Fruit fly (Drosophila melanogaster) whole organism, embryonic: ENCODE measurements around the gene CG32147.

Experiments
- CG10209 ChIP-seq: fragments of 200-800 bp; sonication (Bioruptor generic); optimal IDR thresholded peaks from 3 replicates; lab custom pipeline; 2017; ENCODE audit warnings: missing biosample characterization, mild to moderate bottlenecking, missing genetic modification characterization, missing genetic modification reagents
- CG10274 ChIP-seq: fragments of 200-800 bp; sonication (Bioruptor generic); optimal IDR thresholded peaks from 3 replicates; lab custom pipeline; 2017; ENCODE audit warnings: missing biosample characterization, mild to moderate bottlenecking, missing genetic modification characterization
- CG10462 ChIP-seq: fragments of 200-800 bp; sonication (Bioruptor generic); optimal IDR thresholded peaks from 2 replicates; lab custom pipeline; 2016; ENCODE audit warnings: missing biosample characterization, missing genetic modification characterization
- CG12071 ChIP-seq: fragments of 200-800 bp; sonication (Bioruptor generic); optimal IDR thresholded peaks from 3 replicates; lab custom pipeline; 2018; ENCODE audit warnings: missing biosample characterization, mild to moderate bottlenecking, missing genetic modification characterization
- CG12104 ChIP-seq: fragments of 200-800 bp; sonication (Bioruptor generic); optimal IDR thresholded peaks from 3 replicates; lab custom pipeline; 2016; ENCODE audit warnings: missing biosample characterization, missing genetic modification characterization
- CG1233 ChIP-seq: fragments of 200-800 bp; sonication (Bioruptor generic); optimal IDR thresholded peaks from 4 replicates; lab custom pipeline; 2018; ENCODE audit warnings: missing biosample characterization, mild to moderate bottlenecking, missing genetic modification characterization
- CG14860 ChIP-seq: fragments of 200-800 bp; sonication (Bioruptor generic); IDR thresholded peaks from 3 replicates; pipeline ENCODE4 v1.3.6; 2022; ENCODE audit warnings: missing biosample characterization, missing genetic modification characterization; ENCODE audit not compliant: partially characterized antibody
- CG15011 ChIP-seq: fragments of 200-800 bp; sonication (Bioruptor generic); optimal IDR thresholded peaks from 3 replicates; lab custom pipeline; 2018; ENCODE audit warnings: missing biosample characterization, mild to moderate bottlenecking, missing genetic modification characterization
- CG15479 ChIP-seq: fragments of 200-800 bp; sonication (Bioruptor generic); optimal IDR thresholded peaks from 3 replicates; lab custom pipeline; 2019; ENCODE audit warnings: missing biosample characterization, mild to moderate bottlenecking, missing genetic modification characterization, moderate library complexity
- CG17568 ChIP-seq: fragments of 200-800 bp; sonication (Bioruptor generic); optimal IDR thresholded peaks from 2 replicates; lab custom pipeline; 2018; ENCODE audit warnings: missing biosample characterization, mild to moderate bottlenecking, missing genetic modification characterization, moderate library complexity
- CG31388 ChIP-seq: fragments of 200-800 bp; sonication (Bioruptor generic); optimal IDR thresholded peaks from 2 replicates; lab custom pipeline; 2016; ENCODE audit warnings: missing biosample characterization, missing genetic modification characterization
- CG3163 ChIP-seq: fragments of 200-800 bp; sonication (Bioruptor generic); optimal IDR thresholded peaks from 3 replicates; lab custom pipeline; 2016; ENCODE audit warnings: missing biosample characterization, missing genetic modification characterization
- CG32532 ChIP-seq: fragments of 200-800 bp; sonication (Bioruptor generic); IDR thresholded peaks from 2 replicates; pipeline ENCODE4 v1.3.6; 2022; ENCODE audit warnings: missing biosample characterization, missing genetic modification characterization
- CG33557 ChIP-seq: fragments of 200-800 bp; sonication (Bioruptor generic); optimal IDR thresholded peaks from 2 replicates; lab custom pipeline; 2019; ENCODE audit warnings: missing biosample characterization, mild to moderate bottlenecking, missing genetic modification characterization, moderate library complexity
- CG4282 ChIP-seq: fragments of 200-800 bp; sonication (Bioruptor generic); optimal IDR thresholded peaks from 2 replicates; lab custom pipeline; 2016; ENCODE audit warnings: missing biosample characterization, missing genetic modification characterization
- CG6813 ChIP-seq: fragments of 200-800 bp; sonication (Bioruptor generic); optimal IDR thresholded peaks from 2 replicates; lab custom pipeline; 2017; ENCODE audit warnings: missing biosample characterization, missing genetic modification characterization, mild to moderate bottlenecking, moderate library complexity, missing genetic modification reagents
- CG7556 ChIP-seq: fragments of 200-800 bp; sonication (Bioruptor generic); optimal IDR thresholded peaks from 2 replicates; lab custom pipeline; 2017; ENCODE audit warnings: missing biosample characterization, mild to moderate bottlenecking, missing genetic modification characterization
- CG8089 ChIP-seq: fragments of 200-800 bp; sonication (Bioruptor generic); optimal IDR thresholded peaks from 3 replicates; lab custom pipeline; 2016; ENCODE audit warnings: missing biosample characterization, missing genetic modification characterization
- CG9817 ChIP-seq: fragments of 200-800 bp; sonication (Bioruptor generic); optimal IDR thresholded peaks from 2 replicates; lab custom pipeline; 2018; ENCODE audit warnings: missing biosample characterization, mild to moderate bottlenecking, missing genetic modification characterization, moderate library complexity
- Dek ChIP-seq: fragments of 200-800 bp; sonication (Bioruptor generic); optimal IDR thresholded peaks from 3 replicates; lab custom pipeline; 2019; ENCODE audit warnings: missing biosample characterization, mild to moderate bottlenecking, missing genetic modification characterization, moderate library complexity
- Dip2 ChIP-seq: fragments of 200-800 bp; sonication (Bioruptor generic); IDR thresholded peaks from 2 replicates; pipeline ENCODE4 v1.3.6; 2022; ENCODE audit warnings: missing biosample characterization, missing genetic modification characterization
- Dll ChIP-seq: fragments of 200-800 bp; sonication (Bioruptor generic); IDR thresholded peaks from 4 replicates; pipeline ENCODE4 v1.3.6; 2022; ENCODE audit warnings: missing biosample characterization, missing genetic modification characterization; ENCODE audit not compliant: partially characterized antibody
- Drgx ChIP-seq: fragments of 200-800 bp; sonication (Bioruptor generic); IDR thresholded peaks from 2 replicates; pipeline ENCODE4 v1.3.6; 2022; ENCODE audit warnings: missing biosample characterization, missing genetic modification characterization
- Gsc ChIP-seq: fragments of 200-800 bp; sonication (Bioruptor generic); IDR thresholded peaks from 2 replicates; pipeline ENCODE4 v1.3.6; 2022; ENCODE audit warnings: missing biosample characterization, missing genetic modification characterization
- Hmr ChIP-seq: fragments of 200-800 bp; sonication (Bioruptor generic); optimal IDR thresholded peaks from 3 replicates; lab custom pipeline; 2017; ENCODE audit warnings: mild to moderate bottlenecking, missing biosample characterization, missing genetic modification reagents, missing genetic modification characterization
- Hmx ChIP-seq: fragments of 200-800 bp; sonication (Bioruptor generic); optimal IDR thresholded peaks from 2 replicates; lab custom pipeline; 2016; ENCODE audit warnings: missing biosample characterization, missing genetic modification characterization
- Hr3 ChIP-seq: fragments of 200-800 bp; sonication (Bioruptor generic); optimal IDR thresholded peaks from 3 replicates; lab custom pipeline; 2016; ENCODE audit warnings: missing biosample characterization, missing genetic modification characterization
- Hr51 ChIP-seq, 2 experiments: fragments of 200-800 bp; sonication (Bioruptor generic); optimal IDR thresholded peaks; 2 replicates in 1 of 2; 3 replicates in 1 of 2; lab custom pipeline; 2016 to 2018; ENCODE audit warnings: missing biosample characterization in 2 of 2, missing genetic modification characterization in 2 of 2, mild to moderate bottlenecking in 1 of 2, moderate library complexity in 1 of 2
- Mrtf ChIP-seq: fragments of 200-800 bp; sonication (Bioruptor generic); IDR thresholded peaks from 3 replicates; pipeline ENCODE4 v1.3.6; 2022; ENCODE audit warnings: missing biosample characterization, missing genetic modification characterization
- Usf ChIP-seq: fragments of 200-800 bp; sonication (Bioruptor generic); optimal IDR thresholded peaks from 2 replicates; lab custom pipeline; 2017; ENCODE audit warnings: missing genotype, missing biosample characterization, missing genetic modification characterization
- chif ChIP-seq, 2 experiments: fragments of 200-800 bp; sonication (Bioruptor generic); optimal IDR thresholded peaks; 3 replicates each; lab custom pipeline; 2016; ENCODE audit warnings: missing biosample characterization in 2 of 2, missing genetic modification characterization in 2 of 2
- dmrt11E ChIP-seq: fragments of 200-800 bp; sonication (Bioruptor generic); optimal IDR thresholded peaks from 3 replicates; lab custom pipeline; 2018; ENCODE audit warnings: missing biosample characterization, mild to moderate bottlenecking, missing genetic modification characterization, moderate library complexity
- fd96Cb ChIP-seq: fragments of 200-800 bp; sonication (Bioruptor generic); optimal IDR thresholded peaks from 2 replicates; lab custom pipeline; 2018; ENCODE audit warnings: missing biosample characterization, mild to moderate bottlenecking, missing genetic modification characterization, moderate library complexity
- fru ChIP-seq: fragments of >200 bp; optimal IDR thresholded peaks from 2 replicates; lab custom pipeline; 2017
- gcm2 ChIP-seq: fragments of 200-800 bp; sonication (Bioruptor generic); optimal IDR thresholded peaks from 2 replicates; lab custom pipeline; 2016; ENCODE audit warnings: missing biosample characterization, missing genetic modification characterization
- ham ChIP-seq: fragments of 200-800 bp; sonication (Bioruptor generic); IDR thresholded peaks from 2 replicates; pipeline ENCODE4 v1.3.6; 2022; ENCODE audit warnings: missing biosample characterization, missing genetic modification characterization
- inv ChIP-seq: fragments of 200-800 bp; sonication (Bioruptor generic); IDR thresholded peaks from 2 replicates; pipeline ENCODE4 v1.3.6; 2022; ENCODE audit warnings: missing biosample characterization, missing genetic modification characterization; ENCODE audit not compliant: partially characterized antibody
- jing ChIP-seq: fragments of 200-800 bp; sonication (Bioruptor generic); optimal IDR thresholded peaks from 2 replicates; lab custom pipeline; 2018; ENCODE audit warnings: missing biosample characterization, mild to moderate bottlenecking, missing genetic modification characterization
- jumu ChIP-seq: fragments of 200-800 bp; sonication (Bioruptor generic); optimal IDR thresholded peaks from 3 replicates; lab custom pipeline; 2016; ENCODE audit warnings: missing biosample characterization, missing genetic modification characterization
- nmo ChIP-seq: fragments of 200-800 bp; sonication (Bioruptor generic); optimal IDR thresholded peaks from 2 replicates; lab custom pipeline; 2018; ENCODE audit warnings: missing biosample characterization, mild to moderate bottlenecking, missing genetic modification characterization, moderate library complexity
- pan ChIP-seq, 4 experiments: fragments of >200 bp in 3 of 4; fragments of 200-800 bp in 1 of 4; sonication (Bioruptor generic) in 1 of 4; optimal IDR thresholded peaks in 3 of 4; IDR thresholded peaks in 1 of 4; 2 replicates each; pipeline versions ENCODE4 v1.3.6 to Lab custom; 2017 to 2022; ENCODE audit warnings: missing biosample characterization in 2 of 4, missing genetic modification characterization in 2 of 4, mixed read lengths in 1 of 4
- phol ChIP-seq: fragments of 200-800 bp; sonication (Bioruptor generic); optimal IDR thresholded peaks from 3 replicates; lab custom pipeline; 2018; ENCODE audit warnings: missing biosample characterization, mild to moderate bottlenecking, missing genetic modification characterization, moderate library complexity
- prd ChIP-seq, 3 experiments: fragments of >200 bp in 2 of 3; fragments of 200-800 bp in 1 of 3; sonication (Bioruptor generic) in 1 of 3; optimal IDR thresholded peaks in 2 of 3; IDR thresholded peaks in 1 of 3; 2 replicates in 2 of 3; 3 replicates in 1 of 3; pipeline versions ENCODE4 v1.3.6 to Lab custom; 2017 to 2022; ENCODE audit warnings: missing biosample characterization in 1 of 3, missing genetic modification characterization in 1 of 3
- rib ChIP-seq: fragments of 200-800 bp; sonication (Bioruptor generic); IDR thresholded peaks from 2 replicates; pipeline ENCODE4 v1.3.6; 2022; ENCODE audit warnings: missing biosample characterization, missing genetic modification characterization
- ro ChIP-seq: fragments of 200-800 bp; sonication (Bioruptor generic); IDR thresholded peaks from 2 replicates; pipeline ENCODE4 v1.3.6; 2022; ENCODE audit warnings: missing biosample characterization, missing genetic modification characterization
- sc ChIP-seq, 3 experiments: fragments of >200 bp in 2 of 3; fragments of 200-800 bp in 1 of 3; sonication (Bioruptor generic) in 1 of 3; optimal IDR thresholded peaks; 2 replicates in 2 of 3; 3 replicates in 1 of 3; lab custom pipeline; 2017; ENCODE audit warnings: mild to moderate bottlenecking in 1 of 3, missing biosample characterization in 1 of 3, missing genetic modification characterization in 1 of 3, missing genetic modification reagents in 1 of 3
- so ChIP-seq: fragments of 200-800 bp; sonication (Bioruptor generic); IDR thresholded peaks from 3 replicates; pipeline ENCODE4 v1.3.6; 2022; ENCODE audit warnings: missing biosample characterization, missing genetic modification characterization
- sr ChIP-seq: fragments of 200-800 bp; sonication (Bioruptor generic); IDR thresholded peaks from 3 replicates; pipeline ENCODE4 v1.3.6; 2022; ENCODE audit warnings: missing biosample characterization, missing genetic modification characterization
- toy ChIP-seq: fragments of 200-800 bp; sonication (Bioruptor generic); IDR thresholded peaks from 2 replicates; pipeline ENCODE4 v1.3.6; 2022; ENCODE audit warnings: missing biosample characterization, missing genetic modification characterization
- trh ChIP-seq: fragments of 200-800 bp; sonication (Bioruptor generic); optimal IDR thresholded peaks from 2 replicates; lab custom pipeline; 2016; ENCODE audit warnings: missing biosample characterization, missing genetic modification characterization

The CG32147 gene

DNA sequence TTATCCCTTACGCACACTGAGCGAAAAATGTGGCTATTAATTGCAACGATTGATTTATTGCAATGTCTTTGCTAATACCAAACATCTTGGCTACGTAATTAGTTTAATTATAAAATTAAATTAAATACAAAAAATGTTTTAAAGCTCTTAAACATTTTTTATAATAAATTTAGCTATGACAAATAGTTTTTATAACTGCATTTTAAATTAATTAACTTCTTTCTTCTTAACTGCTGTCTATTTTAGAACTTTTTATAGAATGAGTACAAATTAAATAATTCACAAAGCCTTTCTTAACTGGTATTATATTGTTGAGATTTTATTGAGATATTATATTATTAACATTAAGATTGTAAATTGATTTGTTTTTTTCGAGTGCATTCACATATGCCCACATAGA, 31.0 kb upstream of the CG32147 start (continued):
- TF ChIP-seq CG32532 (no peak), dmrt11E (tag; lab: Kevin White, UChicago) (peak; percentile 77), ro (no peak), Usf (GFP tag; lab: Kevin White, UChicago) (no peak), sr (GFP tag; lab: Robert Waterston, UW) (no peak), rib (GFP tag; lab: Robert Waterston, UW) (no peak), so (GFP tag; lab: Robert Waterston, UW) (no peak), jing (GFP tag; lab: Kevin White, UChicago) (no peak), gcm2 (GFP tag; lab: Kevin White, UChicago) (no peak), phol (peak; percentile 73), CG15011 (no peak), Dek (tag; lab: Kevin White, UChicago) (no peak), CG17568 (GFP tag; lab: Kevin White, UChicago) (no peak), CG6813 (GFP tag; lab: Kevin White, UChicago) (no peak), CG15479 (GFP tag; lab: Kevin White, UChicago) (no peak), CG3163 (GFP tag; lab: Kevin White, UChicago) (no peak), Dip2 (no peak), CG4282 (no peak), fd96Cb (tag; lab: Kevin White, UChicago) (peak; percentile 20), fru (no peak), toy (GFP tag; lab: Robert Waterston, UW) (no peak), CG31388 (GFP tag; lab: Kevin White, UChicago) (no peak), Dll (GFP tag; lab: Robert Waterston, UW) (no peak), chif (GFP tag; optimal IDR thresholded peaks at IDR 0.05; lab: Kevin White, UChicago) (no peak), CG7556 (peak; percentile 10), sc (optimal IDR thresholded peaks at IDR 0.05; lab: Kevin White, UChicago) (no peak), sc (GFP tag; optimal IDR thresholded peaks at IDR 0.05; lab: Kevin White, UChicago) (peak; percentile 15), CG14860 (GFP tag; lab: Robert Waterston, UW) (no peak), trh (GFP tag; lab: Kevin White, UChicago) (no peak), ham (GFP tag; lab: Robert Waterston, UW) (no peak), Gsc (no peak), CG12071 (GFP tag; lab: Kevin White, UChicago) (no peak), Mrtf (GFP tag; lab: Robert Waterston, UW) (no peak), pan (optimal IDR thresholded peaks at IDR 0.05; lab: Kevin White, UChicago) (no peak), pan (GFP tag; optimal IDR thresholded peaks at IDR 0.05 in 1 of 2, IDR thresholded peaks at IDR 0.05 in 1 of 2) (no peak), CG10209 (GFP tag; lab: Kevin White, UChicago) (no peak), CG12104 (GFP tag; lab: Kevin White, UChicago) (no peak), prd (optimal IDR thresholded peaks at IDR 0.05; lab: Kevin White, UChicago) (no peak), prd (GFP tag; IDR thresholded peaks at IDR 0.05; lab: Robert Waterston, UW) (no peak), CG8089 (GFP tag; lab: Kevin White, UChicago) (no peak), CG1233 (GFP tag; lab: Kevin White, UChicago) (no peak), nmo (GFP tag; lab: Kevin White, UChicago) (peak; percentile 69), jumu (no peak), Hmr (no peak), CG9817 (tag; lab: Kevin White, UChicago) (no peak), CG10462 (GFP tag; lab: Kevin White, UChicago) (no peak), Hmx (GFP tag; lab: Kevin White, UChicago) (no peak), Drgx (no peak), CG10274 (GFP tag; lab: Kevin White, UChicago) (no peak), inv (GFP tag; lab: Robert Waterston, UW) (no peak), Hr3 (GFP tag; lab: Kevin White, UChicago) (peak; percentile 14), CG33557 (GFP tag; lab: Kevin White, UChicago) (peak; percentile 34), Hr51 (GFP tag; optimal IDR thresholded peaks at IDR 0.05; lab: Kevin White, UChicago) (peak in 1 of 2 experiments; percentile 26)
